Worm (Caenorhabditis elegans) whole organism, late embryonic: ENCODE data around the gene C39D10.8.

Experiments used
- C08G9.2 ChIP-seq: sonication (generic microtip); optimal IDR thresholded peaks from 2 replicates; lab custom pipeline; 2016; ENCODE audit warnings: mild to moderate bottlenecking, missing genetic modification characterization, moderate library complexity, missing compliant biosample characterization
- F13H6.1 ChIP-seq: sonication (generic microtip); optimal IDR thresholded peaks from 2 replicates; lab custom pipeline; 2016; ENCODE audit warnings: missing genetic modification characterization, missing compliant biosample characterization
- K02D7.2 ChIP-seq: sonication (generic microtip); optimal IDR thresholded peaks from 2 replicates; lab custom pipeline; 2017; ENCODE audit warnings: mild to moderate bottlenecking, missing genetic modification characterization, missing compliant biosample characterization
- ahr-1 ChIP-seq: sonication (generic microtip); optimal IDR thresholded peaks from 2 replicates; lab custom pipeline; 2016; ENCODE audit warnings: missing genetic modification characterization, missing compliant biosample characterization
- ceh-18 ChIP-seq: sonication (generic microtip); optimal IDR thresholded peaks from 2 replicates; lab custom pipeline; 2016; ENCODE audit warnings: missing genetic modification characterization, missing compliant biosample characterization
- ceh-2 ChIP-seq: sonication (generic microtip); optimal IDR thresholded peaks from 2 replicates; lab custom pipeline; 2016; ENCODE audit warnings: missing genotype, missing genetic modification characterization, missing compliant biosample characterization
- ceh-22 ChIP-seq: sonication (generic microtip); optimal IDR thresholded peaks from 2 replicates; lab custom pipeline; 2017; ENCODE audit warnings: missing biosample characterization, missing genetic modification characterization
- ceh-30 ChIP-seq: fragments of 150-350 bp; optimal IDR thresholded peaks from 2 replicates; lab custom pipeline; 2014; ENCODE audit warnings: missing biosample characterization, missing genetic modification characterization
- ceh-34 ChIP-seq: sonication (generic microtip); optimal IDR thresholded peaks from 2 replicates; lab custom pipeline; 2016; ENCODE audit warnings: mild to moderate bottlenecking, missing genetic modification characterization, missing compliant biosample characterization
- ceh-48 ChIP-seq: sonication (generic microtip); optimal IDR thresholded peaks from 2 replicates; lab custom pipeline; 2016; ENCODE audit warnings: missing genetic modification characterization, inconsistent platforms, missing compliant biosample characterization
- ceh-6 ChIP-seq: fragments of 200-800 bp; sonication (Bioruptor generic); optimal IDR thresholded peaks from 2 replicates; lab custom pipeline; 2018; ENCODE audit warnings: mild to moderate bottlenecking, missing genetic modification characterization, missing compliant biosample characterization
- ceh-9 ChIP-seq: sonication (generic microtip); optimal IDR thresholded peaks from 2 replicates; lab custom pipeline; 2016; ENCODE audit warnings: mild to moderate bottlenecking, missing genetic modification characterization, inconsistent platforms, missing compliant biosample characterization
- che-1 ChIP-seq: sonication (generic microtip); optimal IDR thresholded peaks from 2 replicates; lab custom pipeline; 2016; ENCODE audit warnings: mild to moderate bottlenecking, missing genetic modification characterization, missing compliant biosample characterization
- dmd-4 ChIP-seq: sonication (generic microtip); optimal IDR thresholded peaks from 2 replicates; lab custom pipeline; 2016; ENCODE audit warnings: borderline replicate concordance, missing genetic modification characterization, missing compliant biosample characterization
- elt-2 ChIP-seq: sonication (generic microtip); optimal IDR thresholded peaks from 2 replicates; lab custom pipeline; 2016; ENCODE audit warnings: missing genetic modification reagents, missing genetic modification characterization, missing compliant biosample characterization
- elt-4 ChIP-seq: sonication (generic microtip); optimal IDR thresholded peaks from 2 replicates; lab custom pipeline; 2016; ENCODE audit warnings: missing genetic modification characterization, missing compliant biosample characterization
- eyg-1 ChIP-seq: sonication (generic microtip); optimal IDR thresholded peaks from 2 replicates; lab custom pipeline; 2016; ENCODE audit warnings: missing genotype, missing genetic modification characterization, missing compliant biosample characterization
- fkh-10 ChIP-seq: fragments of 150-350 bp; optimal IDR thresholded peaks from 2 replicates; lab custom pipeline; 2014; ENCODE audit warnings: missing biosample characterization, missing genetic modification reagents, missing genetic modification characterization
- fkh-6 ChIP-seq: sonication (generic microtip); optimal IDR thresholded peaks from 2 replicates; lab custom pipeline; 2016; ENCODE audit warnings: missing genetic modification characterization, missing compliant biosample characterization
- hlh-13 ChIP-seq: fragments of 200-800 bp; sonication (Bioruptor generic); optimal IDR thresholded peaks from 2 replicates; lab custom pipeline; 2018; ENCODE audit warnings: mild to moderate bottlenecking, missing genetic modification characterization, missing compliant biosample characterization
- hlh-6 ChIP-seq: sonication (generic microtip); optimal IDR thresholded peaks from 2 replicates; lab custom pipeline; 2016; ENCODE audit warnings: missing genotype, missing genetic modification characterization, missing compliant biosample characterization
- hlh-8 ChIP-seq: sonication (generic microtip); optimal IDR thresholded peaks from 2 replicates; lab custom pipeline; 2016; ENCODE audit warnings: missing genotype, missing genetic modification characterization, missing compliant biosample characterization
- nfya-1 ChIP-seq: sonication (generic microtip); optimal IDR thresholded peaks from 2 replicates; lab custom pipeline; 2017; ENCODE audit warnings: missing genetic modification characterization, mild to moderate bottlenecking, missing compliant biosample characterization, antibody characterized with exemption, moderate library complexity
- nhr-11 ChIP-seq: fragments of 150-350 bp; optimal IDR thresholded peaks from 2 replicates; lab custom pipeline; 2014; ENCODE audit warnings: missing biosample characterization, missing genetic modification characterization
- odd-2 ChIP-seq: sonication (generic microtip); optimal IDR thresholded peaks from 2 replicates; lab custom pipeline; 2017; ENCODE audit warnings: antibody characterized with exemption, mild to moderate bottlenecking, missing genetic modification characterization, missing compliant biosample characterization
- pax-1 ChIP-seq: fragments of 150-350 bp; optimal IDR thresholded peaks from 2 replicates; lab custom pipeline; 2014; ENCODE audit warnings: missing biosample characterization, missing genetic modification characterization
- pha-2 ChIP-seq: sonication (generic microtip); optimal IDR thresholded peaks from 2 replicates; lab custom pipeline; 2017; ENCODE audit warnings: mild to moderate bottlenecking, missing genetic modification characterization, missing compliant biosample characterization
- pqm-1 ChIP-seq: sonication (generic microtip); optimal IDR thresholded peaks from 2 replicates; lab custom pipeline; 2016; ENCODE audit warnings: missing genetic modification characterization, missing compliant biosample characterization
- pros-1 ChIP-seq: fragments of 150-350 bp; optimal IDR thresholded peaks from 2 replicates; lab custom pipeline; 2014; ENCODE audit warnings: missing biosample characterization, missing genetic modification reagents, missing genetic modification characterization
- ref-2 ChIP-seq: sonication (generic microtip); optimal IDR thresholded peaks from 2 replicates; lab custom pipeline; 2016; ENCODE audit warnings: missing genetic modification characterization, missing compliant biosample characterization
- rnt-1 ChIP-seq: sonication (generic microtip); optimal IDR thresholded peaks from 2 replicates; lab custom pipeline; 2016; ENCODE audit warnings: missing genetic modification characterization, missing compliant biosample characterization
- sox-2 ChIP-seq: fragments of 200-800 bp; sonication (Bioruptor generic); IDR thresholded peaks from 2 replicates; pipeline ENCODE4 v1.3.6; 2022; ENCODE audit warnings: missing genetic modification reagents, missing genetic modification characterization, missing compliant biosample characterization
- syd-9 ChIP-seq: sonication (generic microtip); optimal IDR thresholded peaks from 2 replicates; lab custom pipeline; 2016; ENCODE audit warnings: mild to moderate bottlenecking, missing genetic modification characterization, moderate library complexity, missing compliant biosample characterization
- tbx-2 ChIP-seq: sonication (generic microtip); optimal IDR thresholded peaks from 2 replicates; lab custom pipeline; 2016; ENCODE audit warnings: missing genetic modification characterization, missing compliant biosample characterization
- ttx-3 ChIP-seq: sonication (generic microtip); optimal IDR thresholded peaks from 2 replicates; lab custom pipeline; 2016; ENCODE audit warnings: missing genetic modification reagents, missing genetic modification characterization, missing compliant biosample characterization
- unc-3 ChIP-seq, 2 experiments: fragments of 200-800 bp in 1 of 2; sonication (Bioruptor generic) in 1 of 2; sonication (generic microtip) in 1 of 2; conservative IDR thresholded peaks in 1 of 2; optimal IDR thresholded peaks in 1 of 2; 2 replicates each; pipeline versions ENCODE4 v1.3.6 to Lab custom; 2016 to 2022; ENCODE audit warnings: missing compliant biosample characterization in 2 of 2, missing genetic modification characterization in 2 of 2, missing genetic modification reagents in 1 of 2

C39D10.8 gene

ce11 chrX:7916076-7916475 is 35.3 kb upstream of the C39D10.8 start:
- TF ChIP-seq pqm-1 (tag; lab: Kevin White, UChicago) (no peak), sox-2 (GFP tag; lab: Robert Waterston, UW) (no peak), ahr-1 (tag; lab: Kevin White, UChicago) (no peak), ref-2 (tag; lab: Kevin White, UChicago) (no peak), ceh-30 (tag; lab: Kevin White, UChicago) (no peak), ceh-6 (GFP tag; lab: Kevin White, UChicago) (no peak), hlh-6 (tag; lab: Kevin White, UChicago) (no peak), ceh-22 (tag; lab: Kevin White, UChicago) (no peak), tbx-2 (no peak), nfya-1 (tag; lab: Kevin White, UChicago) (no peak), C08G9.2 (tag; lab: Kevin White, UChicago) (no peak), hlh-13 (GFP tag; lab: Kevin White, UChicago) (no peak), eyg-1 (tag; lab: Kevin White, UChicago) (no peak), fkh-10 (no peak), ceh-9 (no peak), fkh-6 (no peak), ceh-2 (tag; lab: Kevin White, UChicago) (no peak), pax-1 (tag; lab: Kevin White, UChicago) (no peak), elt-2 (tag; lab: Kevin White, UChicago) (no peak), rnt-1 (tag; lab: Kevin White, UChicago) (no peak)

ce11 chrX:7915616-7916015 is 34.9 kb upstream of the C39D10.8 start:
- TF ChIP-seq rnt-1 (tag; lab: Kevin White, UChicago) (no peak), ceh-34 (no peak), pax-1 (tag; lab: Kevin White, UChicago) (no peak), nhr-11 (tag; lab: Kevin White, UChicago) (no peak), K02D7.2 (no peak), tbx-2 (no peak), syd-9 (tag; lab: Kevin White, UChicago) (no peak), pha-2 (no peak), ceh-30 (tag; lab: Kevin White, UChicago) (no peak), C08G9.2 (tag; lab: Kevin White, UChicago) (no peak), che-1 (tag; lab: Kevin White, UChicago) (no peak), elt-4 (no peak), ceh-18 (no peak), sox-2 (GFP tag; lab: Robert Waterston, UW) (no peak), ceh-48 (no peak), F13H6.1 (no peak)

DNA sequence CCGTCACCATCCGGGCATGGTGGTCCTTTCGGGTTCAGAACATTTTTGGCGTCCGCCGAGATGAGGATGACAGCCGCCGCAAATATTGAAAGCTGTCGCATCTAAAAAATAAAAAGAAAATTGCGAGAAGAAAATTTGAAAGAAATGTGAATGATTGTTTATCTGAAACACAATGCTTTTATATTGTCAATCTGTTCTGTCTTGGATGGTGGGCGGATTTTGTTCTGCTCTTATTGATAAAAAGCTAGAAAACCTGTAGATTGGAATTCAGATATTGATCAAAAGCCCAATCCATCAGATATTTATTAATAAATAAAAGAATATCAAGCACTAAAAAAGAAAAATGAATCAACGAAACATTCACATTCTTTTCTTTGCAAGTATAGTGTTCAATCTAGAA is 33.1 kb upstream of the C39D10.8 start, which contains the start of gene C39D10.7:
C39D10.7 (minus strand) TSS at position 101 of the 400 bp plus-strand sequence.
- TF ChIP-seq pros-1 (tag; lab: Kevin White, UChicago), result no peak
- no peak for TF ChIP-seq K02D7.2
- no peak for TF ChIP-seq dmd-4 (tag; lab: Kevin White, UChicago)
- TF ChIP-seq ceh-48, result no peak
- TF ChIP-seq ceh-18, result no peak
- no peak for TF ChIP-seq hlh-13 (GFP tag; lab: Kevin White, UChicago)
- no peak for TF ChIP-seq ceh-2 (tag; lab: Kevin White, UChicago)
- no peak for TF ChIP-seq pqm-1 (tag; lab: Kevin White, UChicago)
- TF ChIP-seq odd-2 (tag; lab: Kevin White, UChicago), result no peak
- no peak for TF ChIP-seq rnt-1 (tag; lab: Kevin White, UChicago)
- TF ChIP-seq elt-4, result no peak
- TF ChIP-seq unc-3 (GFP tag; conservative IDR thresholded peaks at IDR 0.05; lab: Robert Waterston, UW), result no peak
- TF ChIP-seq unc-3 (tag; optimal IDR thresholded peaks at IDR 0.05; lab: Kevin White, UChicago), result no peak
- no peak for TF ChIP-seq sox-2 (GFP tag; lab: Robert Waterston, UW)
- TF ChIP-seq hlh-8 (tag; lab: Kevin White, UChicago), result no peak
- no peak for TF ChIP-seq C08G9.2 (tag; lab: Kevin White, UChicago)
- TF ChIP-seq ttx-3 (tag; lab: Kevin White, UChicago), result no peak
